Fruit fly (Drosophila melanogaster) whole organism, embryonic: ENCODE data around the gene CG15725.

Experiments used
- Aef1 ChIP-seq: fragments of 200-800 bp; sonication (Bioruptor generic); IDR thresholded peaks from 3 replicates; pipeline ENCODE4 v1.3.6; 2022; ENCODE audit warnings: missing biosample characterization, missing genetic modification characterization
- Asciz ChIP-seq: fragments of 200-800 bp; sonication (Bioruptor generic); optimal IDR thresholded peaks from 2 replicates; lab custom pipeline; 2017; ENCODE audit warnings: missing biosample characterization, mild to moderate bottlenecking, missing genetic modification characterization, missing genetic modification reagents
- Bgb ChIP-seq: fragments of 200-800 bp; sonication (Bioruptor generic); IDR thresholded peaks from 2 replicates; pipeline ENCODE4 v1.3.6; 2022; ENCODE audit warnings: missing biosample characterization, missing genetic modification characterization; ENCODE audit not compliant: partially characterized antibody
- CG11093 ChIP-seq: fragments of 200-800 bp; sonication (Bioruptor generic); IDR thresholded peaks from 3 replicates; pipeline ENCODE4 v1.3.6; 2022; ENCODE audit warnings: missing biosample characterization, missing genetic modification characterization
- CG11398 ChIP-seq: fragments of 200-800 bp; sonication (Bioruptor generic); optimal IDR thresholded peaks from 2 replicates; lab custom pipeline; 2016; ENCODE audit warnings: missing biosample characterization, missing genetic modification characterization
- CG12236 ChIP-seq: fragments of 200-800 bp; sonication (Bioruptor generic); optimal IDR thresholded peaks from 2 replicates; lab custom pipeline; 2016; ENCODE audit warnings: missing biosample characterization, missing genetic modification characterization
- CG13123 ChIP-seq: fragments of 200-800 bp; sonication (Bioruptor generic); optimal IDR thresholded peaks from 2 replicates; lab custom pipeline; 2016; ENCODE audit warnings: missing biosample characterization, missing genetic modification characterization
- CG1602 ChIP-seq: fragments of 200-800 bp; sonication (Bioruptor generic); optimal IDR thresholded peaks from 3 replicates; lab custom pipeline; 2016; ENCODE audit warnings: missing biosample characterization, missing genetic modification characterization
- CG17568 ChIP-seq: fragments of 200-800 bp; sonication (Bioruptor generic); optimal IDR thresholded peaks from 2 replicates; lab custom pipeline; 2018; ENCODE audit warnings: missing biosample characterization, mild to moderate bottlenecking, missing genetic modification characterization, moderate library complexity
- CG3163 ChIP-seq: fragments of 200-800 bp; sonication (Bioruptor generic); optimal IDR thresholded peaks from 3 replicates; lab custom pipeline; 2016; ENCODE audit warnings: missing biosample characterization, missing genetic modification characterization
- CG3847 ChIP-seq: fragments of 200-800 bp; sonication (Bioruptor generic); IDR thresholded peaks from 2 replicates; pipeline ENCODE4 v1.3.6; 2022; ENCODE audit warnings: missing biosample characterization, missing genetic modification characterization
- CG42726 ChIP-seq: fragments of 200-800 bp; sonication (Bioruptor generic); IDR thresholded peaks from 2 replicates; pipeline ENCODE4 v1.3.6; 2022; ENCODE audit warnings: missing biosample characterization, missing genetic modification characterization; ENCODE audit not compliant: partially characterized antibody
- CHES-1-like ChIP-seq: fragments of 200-800 bp; sonication (Bioruptor generic); optimal IDR thresholded peaks from 2 replicates; lab custom pipeline; 2016; ENCODE audit warnings: missing biosample characterization, missing genetic modification characterization
- CTCF ChIP-seq: fragments of 200-800 bp; sonication (Bioruptor generic); optimal IDR thresholded peaks from 2 replicates; lab custom pipeline; 2017; ENCODE audit warnings: missing biosample characterization, mild to moderate bottlenecking, missing genetic modification characterization, moderate library complexity
- D19B ChIP-seq: fragments of 200-800 bp; sonication (Bioruptor generic); optimal IDR thresholded peaks from 2 replicates; lab custom pipeline; 2017; ENCODE audit warnings: missing biosample characterization, mild to moderate bottlenecking, missing genetic modification characterization
- Fer3 ChIP-seq: fragments of 200-800 bp; sonication (Bioruptor generic); optimal IDR thresholded peaks from 2 replicates; lab custom pipeline; 2018; ENCODE audit warnings: missing biosample characterization, mild to moderate bottlenecking, missing genetic modification characterization, moderate library complexity
- Gug ChIP-seq: fragments of 200-800 bp; sonication (Bioruptor generic); IDR thresholded peaks from 4 replicates; pipeline ENCODE4 v1.3.6; 2022; ENCODE audit warnings: missing biosample characterization, missing genetic modification characterization
- HLH4C ChIP-seq: fragments of 200-800 bp; sonication (Bioruptor generic); IDR thresholded peaks from 3 replicates; pipeline ENCODE4 v1.3.6; 2022; ENCODE audit warnings: missing biosample characterization, missing genetic modification characterization; ENCODE audit not compliant: partially characterized antibody
- Hr78 ChIP-seq, 2 experiments: fragments of 200-800 bp in 1 of 2; fragments of >200 bp in 1 of 2; sonication (Bioruptor generic) in 1 of 2; optimal IDR thresholded peaks; 2 replicates each; lab custom pipeline; 2017 to 2019; ENCODE audit warnings: missing biosample characterization in 2 of 2, missing genetic modification characterization in 2 of 2, mild to moderate bottlenecking in 1 of 2, moderate library complexity in 1 of 2
- Kr ChIP-seq: fragments of 200-800 bp; sonication (Bioruptor generic); optimal IDR thresholded peaks from 2 replicates; lab custom pipeline; 2017; ENCODE audit warnings: missing biosample characterization, mild to moderate bottlenecking, missing genetic modification characterization
- Lhr ChIP-seq: fragments of 200-800 bp; sonication (Bioruptor generic); optimal IDR thresholded peaks from 3 replicates; lab custom pipeline; 2017; ENCODE audit warnings: mild to moderate bottlenecking, missing biosample characterization, missing genetic modification reagents, missing genetic modification characterization
- Ssrp ChIP-seq: fragments of 200-800 bp; sonication (Bioruptor generic); optimal IDR thresholded peaks from 2 replicates; lab custom pipeline; 2018; ENCODE audit warnings: missing biosample characterization, mild to moderate bottlenecking, missing genetic modification characterization, moderate library complexity
- Stat92E ChIP-seq, 3 experiments: fragments of >200 bp in 2 of 3; fragments of 200-800 bp in 1 of 3; sonication (Bioruptor generic) in 1 of 3; optimal IDR thresholded peaks; 2 replicates each; lab custom pipeline; 2017 to 2019; ENCODE audit warnings: missing biosample characterization in 3 of 3, missing genetic modification characterization in 3 of 3, mild to moderate bottlenecking in 1 of 3, moderate library complexity in 1 of 3
- ab ChIP-seq: fragments of 200-800 bp; sonication (Bioruptor generic); optimal IDR thresholded peaks from 2 replicates; lab custom pipeline; 2016; ENCODE audit warnings: missing biosample characterization, missing genetic modification characterization
- al ChIP-seq: fragments of 200-800 bp; sonication (Bioruptor generic); IDR thresholded peaks from 2 replicates; pipeline ENCODE4 v1.3.6; 2022; ENCODE audit warnings: missing biosample characterization, missing genetic modification characterization
- aop ChIP-seq: fragments of 200-800 bp; sonication (Bioruptor generic); IDR thresholded peaks from 2 replicates; pipeline ENCODE4 v1.3.6; 2022; ENCODE audit warnings: missing biosample characterization, missing genetic modification characterization
- ash1 ChIP-seq: fragments of 200-800 bp; sonication (Bioruptor generic); optimal IDR thresholded peaks from 2 replicates; lab custom pipeline; 2018; ENCODE audit warnings: missing biosample characterization, mild to moderate bottlenecking, missing genetic modification characterization
- cg ChIP-seq: fragments of 200-800 bp; sonication (Bioruptor generic); optimal IDR thresholded peaks from 3 replicates; lab custom pipeline; 2019; ENCODE audit warnings: missing biosample characterization, mild to moderate bottlenecking, missing genetic modification characterization, moderate library complexity
- chm ChIP-seq: fragments of 200-800 bp; sonication (Bioruptor generic); IDR thresholded peaks from 2 replicates; pipeline ENCODE4 v1.3.6; 2022; ENCODE audit warnings: missing biosample characterization, missing genetic modification characterization
- croc ChIP-seq: fragments of 200-800 bp; sonication (Bioruptor generic); conservative IDR thresholded peaks from 3 replicates; pipeline ENCODE4 v1.3.6; 2022; ENCODE audit warnings: missing biosample characterization, missing genetic modification characterization
- da ChIP-seq: fragments of 200-800 bp; sonication (Bioruptor generic); optimal IDR thresholded peaks from 2 replicates; lab custom pipeline; 2016; ENCODE audit warnings: missing biosample characterization, missing genetic modification characterization
- dmrt99B ChIP-seq: fragments of 200-800 bp; sonication (Bioruptor generic); optimal IDR thresholded peaks from 2 replicates; lab custom pipeline; 2018; ENCODE audit warnings: missing biosample characterization, mild to moderate bottlenecking, missing genetic modification characterization, moderate library complexity
- fd64A ChIP-seq: fragments of 200-800 bp; sonication (Bioruptor generic); optimal IDR thresholded peaks from 3 replicates; lab custom pipeline; 2018; ENCODE audit warnings: missing biosample characterization, mild to moderate bottlenecking, missing genetic modification characterization
- fru ChIP-seq: fragments of >200 bp; optimal IDR thresholded peaks from 2 replicates; lab custom pipeline; 2017
- ftz-f1 ChIP-seq: fragments of 200-800 bp; sonication (Bioruptor generic); optimal IDR thresholded peaks from 2 replicates; lab custom pipeline; 2016; ENCODE audit warnings: missing biosample characterization, missing genetic modification characterization
- gt ChIP-seq: fragments of 200-800 bp; sonication (Bioruptor generic); IDR thresholded peaks from 2 replicates; pipeline ENCODE4 v1.3.6; 2022; ENCODE audit warnings: missing biosample characterization, missing genetic modification characterization
- h ChIP-seq: fragments of >200 bp; optimal IDR thresholded peaks from 2 replicates; lab custom pipeline; 2017
- inv ChIP-seq: fragments of 200-800 bp; sonication (Bioruptor generic); IDR thresholded peaks from 2 replicates; pipeline ENCODE4 v1.3.6; 2022; ENCODE audit warnings: missing biosample characterization, missing genetic modification characterization; ENCODE audit not compliant: partially characterized antibody
- lola ChIP-seq, 3 experiments: fragments of >200 bp in 2 of 3; fragments of 200-800 bp in 1 of 3; sonication (Bioruptor generic) in 1 of 3; optimal IDR thresholded peaks; 2 replicates each; lab custom pipeline; 2017 to 2019; ENCODE audit warnings: missing biosample characterization in 3 of 3, missing genetic modification characterization in 3 of 3, mild to moderate bottlenecking in 1 of 3, moderate library complexity in 1 of 3
- luna ChIP-seq: fragments of 200-800 bp; sonication (Bioruptor generic); optimal IDR thresholded peaks from 2 replicates; lab custom pipeline; 2016; ENCODE audit warnings: missing biosample characterization, missing genetic modification characterization
- mld ChIP-seq: fragments of 200-800 bp; sonication (Bioruptor generic); IDR thresholded peaks from 3 replicates; pipeline ENCODE4 v1.3.6; 2022; ENCODE audit warnings: missing biosample characterization, missing genetic modification characterization; ENCODE audit not compliant: partially characterized antibody
- nom ChIP-seq: fragments of 200-800 bp; sonication (Bioruptor generic); optimal IDR thresholded peaks from 2 replicates; lab custom pipeline; 2017; ENCODE audit warnings: missing biosample characterization, missing genetic modification characterization, mild to moderate bottlenecking, moderate library complexity, missing genetic modification reagents
- pho ChIP-seq: fragments of 200-800 bp; sonication (Bioruptor generic); optimal IDR thresholded peaks from 2 replicates; lab custom pipeline; 2016; ENCODE audit warnings: missing biosample characterization, missing genetic modification characterization
- pzg ChIP-seq: fragments of 200-800 bp; sonication (Bioruptor generic); optimal IDR thresholded peaks from 3 replicates; lab custom pipeline; 2018; ENCODE audit warnings: missing biosample characterization, mild to moderate bottlenecking, missing genetic modification characterization, moderate library complexity
- run ChIP-seq: fragments of 200-800 bp; sonication (Bioruptor generic); optimal IDR thresholded peaks from 3 replicates; lab custom pipeline; 2018; ENCODE audit warnings: missing biosample characterization, mild to moderate bottlenecking, missing genetic modification characterization
- sd ChIP-seq: fragments of 200-800 bp; sonication (Bioruptor generic); optimal IDR thresholded peaks from 3 replicates; lab custom pipeline; 2018; ENCODE audit warnings: missing biosample characterization, mild to moderate bottlenecking, missing genetic modification characterization, moderate library complexity
- sob ChIP-seq: fragments of 200-800 bp; sonication (Bioruptor generic); IDR thresholded peaks from 2 replicates; pipeline ENCODE4 v1.3.6; 2022; ENCODE audit warnings: missing biosample characterization, missing genetic modification characterization
- stwl ChIP-seq: fragments of 200-800 bp; sonication (Bioruptor generic); optimal IDR thresholded peaks from 3 replicates; lab custom pipeline; 2018; ENCODE audit warnings: missing biosample characterization, mild to moderate bottlenecking, missing genetic modification characterization, moderate library complexity
- tio ChIP-seq: fragments of 200-800 bp; sonication (Bioruptor generic); optimal IDR thresholded peaks from 2 replicates; lab custom pipeline; 2017; ENCODE audit warnings: missing biosample characterization, missing genetic modification characterization, inconsistent platforms
- tx ChIP-seq: fragments of 200-800 bp; sonication (Bioruptor generic); optimal IDR thresholded peaks from 2 replicates; lab custom pipeline; 2016; ENCODE audit warnings: missing biosample characterization, missing genetic modification characterization

CG15725 gene

dm6 chrX:12666471-12666884, 39.2 kb upstream of the CG15725 start (continued):
- TF ChIP-seq Lhr (peak; percentile 71), tx (GFP tag; lab: Kevin White, UChicago) (peak; percentile 76), nom (GFP tag; lab: Kevin White, UChicago) (peak; percentile 73), sd (tag; lab: Kevin White, UChicago) (peak; percentile 85), chm (peak; percentile 94), luna (GFP tag; lab: Kevin White, UChicago) (peak; percentile 41), Fer3 (tag; lab: Kevin White, UChicago) (peak; percentile 97), pzg (no peak), CG42726 (GFP tag; lab: Robert Waterston, UW) (no peak), da (GFP tag; lab: Kevin White, UChicago) (peak; percentile 84), mld (no peak), sob (GFP tag; lab: Robert Waterston, UW) (peak; percentile 96), fd64A (GFP tag; lab: Kevin White, UChicago) (peak; percentile 70), lola (GFP tag; optimal IDR thresholded peaks at IDR 0.05; lab: Kevin White, UChicago) (peak in 1 of 3 experiments; percentile 98), Gug (GFP tag; lab: Robert Waterston, UW) (peak; percentile 70; the same call in 3 of the 4 replicates), Kr (GFP tag; lab: Kevin White, UChicago) (peak; percentile 34), Hr78 (GFP tag; optimal IDR thresholded peaks at IDR 0.05; lab: Kevin White, UChicago) (peak in 1 of 2 experiments; percentile 86), al (GFP tag; lab: Robert Waterston, UW) (peak; percentile 95), gt (GFP tag; lab: Robert Waterston, UW) (peak; percentile 89), dmrt99B (tag; lab: Kevin White, UChicago) (peak; percentile 96), CG11398 (peak; percentile 68), CG13123 (peak; percentile 83), ab (GFP tag; lab: Kevin White, UChicago) (no peak), Ssrp (tag; lab: Kevin White, UChicago) (peak; percentile 97), CG12236 (peak; percentile 51), cg (GFP tag; lab: Kevin White, UChicago) (no peak), croc (GFP tag; lab: Robert Waterston, UW) (peak; percentile 95), stwl (tag; lab: Kevin White, UChicago) (peak; percentile 86), tio (peak; percentile 91), run (tag; lab: Kevin White, UChicago) (peak; percentile 86), inv (no peak), CG3163 (GFP tag; lab: Kevin White, UChicago) (peak; percentile 56), h (lab: Kevin White, UChicago) (no peak), CG1602 (GFP tag; lab: Kevin White, UChicago) (peak; percentile 96), D19B (GFP tag; lab: Kevin White, UChicago) (peak; percentile 81), CTCF (GFP tag; lab: Kevin White, UChicago) (peak; percentile 32), CG17568 (GFP tag; lab: Kevin White, UChicago) (peak; percentile 89), Asciz (peak; percentile 94), HLH4C (no peak), Bgb (GFP tag; lab: Robert Waterston, UW) (no peak), pho (GFP tag; lab: Kevin White, UChicago) (peak; percentile 87), CG3847 (GFP tag; lab: Robert Waterston, UW) (peak; percentile 96), CHES-1-like (GFP tag; lab: Kevin White, UChicago) (peak; percentile 81), ftz-f1 (GFP tag; lab: Kevin White, UChicago) (no peak), aop (GFP tag; lab: Robert Waterston, UW) (0 out of 2 replicates have a peak, but pooled peaks have one; percentile 52), ash1 (peak; percentile 61), fru (lab: Kevin White, UChicago) (no peak), Stat92E (GFP tag; optimal IDR thresholded peaks at IDR 0.05; lab: Kevin White, UChicago) (peak in 1 of 3 experiments; percentile 91), CG11093 (peak; percentile 90), Aef1 (GFP tag; lab: Robert Waterston, UW) (peak; percentile 92)
